Worm (Caenorhabditis elegans) whole organism, young adult: ENCODE results near the gene sahd-1.
A peak's percentile ranks its signal among the peaks of the same experiment; 100 is the strongest.

Experiments
- B0019.2 ChIP-seq: fragments of 200-800 bp; sonication (Bioruptor generic); conservative IDR thresholded peaks from 2 replicates; pipeline ENCODE4 v1.3.6; 2022; ENCODE audit warnings: missing genetic modification reagents, missing genetic modification characterization, missing compliant biosample characterization
- D2030.7 ChIP-seq: fragments of 200-800 bp; sonication (Bioruptor generic); IDR thresholded peaks from 2 replicates; pipeline ENCODE4 v1.3.6; 2022; ENCODE audit warnings: missing genetic modification reagents, missing genetic modification characterization, missing compliant biosample characterization
- F10E7.11 ChIP-seq: sonication (generic microtip); optimal IDR thresholded peaks from 2 replicates; lab custom pipeline; 2017; ENCODE audit warnings: mild to moderate bottlenecking, missing genetic modification characterization, moderate library complexity, missing compliant biosample characterization
- F22D6.2 ChIP-seq: sonication (generic microtip); optimal IDR thresholded peaks from 2 replicates; lab custom pipeline; 2016; ENCODE audit warnings: mild to moderate bottlenecking, missing genetic modification characterization, missing compliant biosample characterization
- F33H1.4 ChIP-seq: fragments of 200-800 bp; sonication (Bioruptor generic); IDR thresholded peaks from 2 replicates; pipeline ENCODE4 v1.3.6; 2022; ENCODE audit warnings: missing genetic modification reagents, missing genetic modification characterization, missing compliant biosample characterization
- F52B5.7 ChIP-seq: sonication (generic microtip); optimal IDR thresholded peaks from 2 replicates; lab custom pipeline; 2016; ENCODE audit warnings: mild to moderate bottlenecking, missing genetic modification characterization, missing compliant biosample characterization
- F57A8.1 ChIP-seq: fragments of 200-800 bp; sonication (Bioruptor generic); optimal IDR thresholded peaks from 2 replicates; lab custom pipeline; 2018; ENCODE audit warnings: mild to moderate bottlenecking, missing genetic modification characterization, moderate library complexity, missing compliant biosample characterization
- T07F8.4 ChIP-seq: sonication (generic microtip); optimal IDR thresholded peaks from 2 replicates; lab custom pipeline; 2016; ENCODE audit warnings: mild to moderate bottlenecking, missing genetic modification characterization, moderate library complexity, missing compliant biosample characterization
- Y53G8AR.9 ChIP-seq: fragments of 200-800 bp; sonication (Bioruptor generic); conservative IDR thresholded peaks from 2 replicates; pipeline ENCODE4 v1.3.6; 2022; ENCODE audit warnings: missing genetic modification reagents, missing genetic modification characterization, missing compliant biosample characterization
- Y79H2A.3 ChIP-seq: fragments of 200-800 bp; sonication (Bioruptor generic); conservative IDR thresholded peaks from 2 replicates; pipeline ENCODE4 v1.3.6; 2022; ENCODE audit warnings: missing genetic modification reagents, missing genetic modification characterization, missing compliant biosample characterization
- Y95B8A.8 ChIP-seq: fragments of 200-800 bp; sonication (Bioruptor generic); IDR thresholded peaks from 2 replicates; pipeline ENCODE4 v1.3.6; 2022; ENCODE audit warnings: missing genetic modification reagents, missing genetic modification characterization, missing compliant biosample characterization
- ama-1 ChIP-seq, 3 experiments: fragments of 150-350 bp in 1 of 3; sonication (generic microtip) in 2 of 3; optimal IDR thresholded peaks; 2 replicates each; lab custom pipeline; 2014 to 2018; ENCODE audit warnings: missing biosample characterization in 2 of 3, missing genetic modification characterization in 2 of 3, missing genetic modification reagents in 2 of 3
- attf-6 ChIP-seq: fragments of 200-800 bp; sonication (Bioruptor generic); IDR thresholded peaks from 2 replicates; pipeline ENCODE4 v1.3.6; 2022; ENCODE audit warnings: missing genetic modification reagents, missing genetic modification characterization, missing compliant biosample characterization
- cebp-1 ChIP-seq, 2 experiments: fragments of 200-800 bp in 1 of 2; sonication (Bioruptor generic) in 1 of 2; sonication (generic microtip) in 1 of 2; IDR thresholded peaks in 1 of 2; optimal IDR thresholded peaks in 1 of 2; 2 replicates each; pipeline versions ENCODE4 v1.3.6 to Lab custom; 2017 to 2022; ENCODE audit warnings: missing compliant biosample characterization in 2 of 2, missing genetic modification characterization in 2 of 2, mild to moderate bottlenecking in 1 of 2, missing genetic modification reagents in 1 of 2, moderate library complexity in 1 of 2
- ceh-27 ChIP-seq: fragments of 200-800 bp; sonication (Bioruptor generic); optimal IDR thresholded peaks from 2 replicates; lab custom pipeline; 2018; ENCODE audit warnings: mild to moderate bottlenecking, missing genetic modification characterization, moderate library complexity, missing compliant biosample characterization
- ceh-40 ChIP-seq: fragments of 200-800 bp; sonication (Bioruptor generic); IDR thresholded peaks from 2 replicates; pipeline ENCODE4 v1.3.6; 2022; ENCODE audit warnings: missing genetic modification characterization, missing compliant biosample characterization
- ceh-79 ChIP-seq: sonication (generic microtip); optimal IDR thresholded peaks from 2 replicates; lab custom pipeline; 2017; ENCODE audit warnings: mild to moderate bottlenecking, missing genetic modification characterization, missing compliant biosample characterization
- ceh-91 ChIP-seq: fragments of 200-800 bp; sonication (Bioruptor generic); IDR thresholded peaks from 2 replicates; pipeline ENCODE4 v1.3.6; 2022; ENCODE audit warnings: missing genetic modification reagents, missing genetic modification characterization, missing compliant biosample characterization
- chd-7 ChIP-seq: sonication (generic microtip); optimal IDR thresholded peaks from 2 replicates; lab custom pipeline; 2016; ENCODE audit warnings: mild to moderate bottlenecking, missing genetic modification characterization, moderate library complexity, missing compliant biosample characterization
- efl-1 ChIP-seq: fragments of 150-350 bp; optimal IDR thresholded peaks from 2 replicates; lab custom pipeline; 2014; ENCODE audit warnings: missing biosample characterization, missing genetic modification reagents, missing genetic modification characterization
- ekl-4 ChIP-seq: fragments of 200-800 bp; sonication (Bioruptor generic); IDR thresholded peaks from 2 replicates; pipeline ENCODE4 v1.3.6; 2022; ENCODE audit warnings: missing genetic modification reagents, missing genetic modification characterization, missing compliant biosample characterization
- ets-4 ChIP-seq: fragments of 200-800 bp; sonication (Bioruptor generic); optimal IDR thresholded peaks from 2 replicates; lab custom pipeline; 2018; ENCODE audit warnings: mild to moderate bottlenecking, missing genetic modification characterization, missing compliant biosample characterization
- hlh-12 ChIP-seq: sonication (generic microtip); optimal IDR thresholded peaks from 2 replicates; lab custom pipeline; 2016; ENCODE audit warnings: missing genetic modification characterization, missing compliant biosample characterization
- hmg-1.2 ChIP-seq: fragments of 200-800 bp; sonication (Bioruptor generic); IDR thresholded peaks from 2 replicates; pipeline ENCODE4 v1.3.6; 2022; ENCODE audit warnings: missing genetic modification reagents, missing genetic modification characterization, missing compliant biosample characterization
- lin-54 ChIP-seq: fragments of 200-800 bp; sonication (Bioruptor generic); optimal IDR thresholded peaks from 2 replicates; lab custom pipeline; 2018; ENCODE audit warnings: mild to moderate bottlenecking, missing genetic modification characterization, missing compliant biosample characterization
- lsl-1 ChIP-seq: fragments of 200-800 bp; sonication (Bioruptor generic); optimal IDR thresholded peaks from 2 replicates; lab custom pipeline; 2018; ENCODE audit warnings: mild to moderate bottlenecking, missing genetic modification characterization, moderate library complexity, missing compliant biosample characterization
- madf-6 ChIP-seq: fragments of 200-800 bp; sonication (Bioruptor generic); IDR thresholded peaks from 2 replicates; pipeline ENCODE4 v1.3.6; 2022; ENCODE audit warnings: missing genetic modification reagents, missing genetic modification characterization, missing compliant biosample characterization
- madf-8 ChIP-seq: fragments of 200-800 bp; sonication (Bioruptor generic); conservative IDR thresholded peaks from 2 replicates; pipeline ENCODE4 v1.3.6; 2022; ENCODE audit warnings: missing genetic modification reagents, missing genetic modification characterization, missing compliant biosample characterization
- nfya-1 ChIP-seq: sonication (generic microtip); optimal IDR thresholded peaks from 2 replicates; lab custom pipeline; 2017; ENCODE audit warnings: antibody characterized with exemption, missing compliant biosample characterization, missing genetic modification characterization, borderline replicate concordance; ENCODE audit not compliant: insufficient read depth
- nfya-2 ChIP-seq: fragments of 200-800 bp; sonication (Bioruptor generic); IDR thresholded peaks from 2 replicates; pipeline ENCODE4 v1.3.6; 2022; ENCODE audit warnings: missing genetic modification reagents, missing genetic modification characterization, missing compliant biosample characterization
- nhr-27 ChIP-seq: fragments of 200-800 bp; sonication (Bioruptor generic); optimal IDR thresholded peaks from 2 replicates; lab custom pipeline; 2018; ENCODE audit warnings: mild to moderate bottlenecking, missing genetic modification characterization, moderate library complexity, missing compliant biosample characterization
- pbrm-1 ChIP-seq: fragments of 200-800 bp; sonication (Bioruptor generic); IDR thresholded peaks from 2 replicates; pipeline ENCODE4 v1.3.6; 2022; ENCODE audit warnings: missing genetic modification reagents, missing genetic modification characterization, missing compliant biosample characterization
- rcor-1 ChIP-seq: fragments of 200-800 bp; sonication (Bioruptor generic); IDR thresholded peaks from 2 replicates; pipeline ENCODE4 v1.3.6; 2022; ENCODE audit warnings: missing genetic modification reagents, missing genetic modification characterization, missing compliant biosample characterization
- snpc-1.3 ChIP-seq: sonication (generic microtip); optimal IDR thresholded peaks from 2 replicates; lab custom pipeline; 2017; ENCODE audit warnings: missing genetic modification characterization, mild to moderate bottlenecking, missing compliant biosample characterization, antibody characterized with exemption, moderate library complexity, missing genotype, missing genetic modification reagents; ENCODE audit not compliant: insufficient read depth
- xnd-1 ChIP-seq: sonication (generic microtip); optimal IDR thresholded peaks from 2 replicates; lab custom pipeline; 2016; ENCODE audit warnings: missing genotype, missing genetic modification reagents, missing genetic modification characterization, missing compliant biosample characterization
- ztf-18 ChIP-seq: sonication (generic microtip); optimal IDR thresholded peaks from 2 replicates; lab custom pipeline; 2016; ENCODE audit warnings: missing genotype, mild to moderate bottlenecking, missing genetic modification characterization, missing compliant biosample characterization

Gene sahd-1

ce11 chrII:5473946-5474423, 40.8 kb downstream of the sahd-1 start, which contains the start of gene mrps-16 (continued):
- TF ChIP-seq Y79H2A.3 (GFP tag; lab: Robert Waterston, UW): no peak
- TF ChIP-seq ceh-79: no peak

- TF ChIP-seq ama-1 (optimal IDR thresholded peaks at IDR 0.05; lab: Kevin White, UChicago) (no peak), ama-1 (GFP tag; optimal IDR thresholded peaks at IDR 0.05; lab: Kevin White, UChicago) (no peak), F33H1.4 (GFP tag; lab: Robert Waterston, UW) (peak; percentile 89), madf-6 (GFP tag; lab: Robert Waterston, UW) (peak; percentile 94), F22D6.2 (no peak), ets-4 (GFP tag; lab: Kevin White, UChicago) (no peak), snpc-1.3 (peak; percentile 24), rcor-1 (GFP tag; lab: Robert Waterston, UW) (no peak), attf-6 (GFP tag; lab: Robert Waterston, UW) (no peak), nfya-1 (tag; lab: Kevin White, UChicago) (no peak), Y95B8A.8 (GFP tag; lab: Robert Waterston, UW) (no peak), ceh-91 (GFP tag; lab: Robert Waterston, UW) (peak; percentile 79), efl-1 (GFP tag; lab: Kevin White, UChicago) (peak; percentile 6), lin-54 (GFP tag; lab: Kevin White, UChicago) (peak; percentile 9), hlh-12 (tag; lab: Kevin White, UChicago) (no peak), madf-8 (GFP tag; lab: Robert Waterston, UW) (peak; percentile 92), hmg-1.2 (GFP tag; lab: Robert Waterston, UW) (peak; percentile 49; the same call in 1 of the 2 replicates), F10E7.11 (tag; lab: Kevin White, UChicago) (no peak), nhr-27 (tag; lab: Kevin White, UChicago) (no peak), F57A8.1 (GFP tag; lab: Kevin White, UChicago) (no peak), Y53G8AR.9 (GFP tag; lab: Robert Waterston, UW) (no peak), T07F8.4 (no peak), pbrm-1 (no peak), lsl-1 (GFP tag; lab: Kevin White, UChicago) (peak; percentile 94), ceh-40 (GFP tag; lab: Robert Waterston, UW) (no peak), xnd-1 (tag; lab: Kevin White, UChicago) (peak; percentile 89), chd-7 (no peak), ceh-27 (GFP tag; lab: Kevin White, UChicago) (no peak), ekl-4 (GFP tag; lab: Robert Waterston, UW) (no peak), D2030.7 (GFP tag; lab: Robert Waterston, UW) (peak; percentile 28; the same call in 1 of the 2 replicates), B0019.2 (GFP tag; lab: Robert Waterston, UW) (no peak)
Observed at ce11 chrII:5465729-5466408, 48.9 kb downstream of the sahd-1 start, which contains the start of gene clr-1. Gene clr-1, plus strand, starts transcription at chrII:5466358.

ce11 chrII:5463692-5464300, 50.9 kb downstream of the sahd-1 start:
- TF ChIP-seq efl-1 (GFP tag; lab: Kevin White, UChicago): no peak
- no peak for TF ChIP-seq ztf-18 (tag; lab: Kevin White, UChicago)
- TF ChIP-seq F52B5.7 (tag; lab: Kevin White, UChicago): no peak
- no peak for TF ChIP-seq nfya-2 (GFP tag; lab: Robert Waterston, UW)
- TF ChIP-seq cebp-1 (GFP tag; IDR thresholded peaks at IDR 0.05; lab: Robert Waterston, UW): no peak
- TF ChIP-seq cebp-1 (tag; optimal IDR thresholded peaks at IDR 0.05; lab: Kevin White, UChicago): peak; percentile 70
